Worm (Caenorhabditis elegans) whole organism, L3 larva: ENCODE measurements around the gene C47D12.4.

Experiments used
- ama-1 ChIP-seq: fragments of 150-350 bp; optimal IDR thresholded peaks from 2 replicates; lab custom pipeline; 2018
- ceh-82 ChIP-seq: fragments of 150-350 bp; optimal IDR thresholded peaks from 2 replicates; lab custom pipeline; 2014; ENCODE audit warnings: missing biosample characterization, missing genetic modification characterization
- ceh-9 ChIP-seq: sonication (generic microtip); optimal IDR thresholded peaks from 2 replicates; lab custom pipeline; 2018; ENCODE audit warnings: missing biosample characterization, missing genetic modification characterization
- egl-5 ChIP-seq: fragments of 150-350 bp; optimal IDR thresholded peaks from 2 replicates; lab custom pipeline; 2017; ENCODE audit warnings: missing biosample characterization, missing genetic modification reagents, missing genetic modification characterization, inconsistent platforms
- elt-2 ChIP-seq: sonication (generic microtip); optimal IDR thresholded peaks from 2 replicates; lab custom pipeline; 2016; ENCODE audit warnings: missing genetic modification reagents, mild to moderate bottlenecking, missing genetic modification characterization, missing compliant biosample characterization
- jun-1 ChIP-seq: fragments of 150-350 bp; optimal IDR thresholded peaks from 2 replicates; lab custom pipeline; 2014; ENCODE audit warnings: missing biosample characterization, missing genetic modification reagents, missing genetic modification characterization
- lin-39 ChIP-seq: fragments of 150-350 bp; optimal IDR thresholded peaks from 2 replicates; lab custom pipeline; 2018; ENCODE audit warnings: missing biosample characterization, missing genetic modification reagents, missing genetic modification characterization
- nhr-12 ChIP-seq: fragments of 150-350 bp; optimal IDR thresholded peaks from 2 replicates; lab custom pipeline; 2014; ENCODE audit warnings: missing biosample characterization, missing genetic modification characterization
- nhr-23 ChIP-seq: fragments of 150-350 bp; optimal IDR thresholded peaks from 2 replicates; lab custom pipeline; 2014; ENCODE audit warnings: missing biosample characterization, missing genetic modification reagents, missing genetic modification characterization
- nhr-25 ChIP-seq: sonication (generic microtip); optimal IDR thresholded peaks from 2 replicates; lab custom pipeline; 2017; ENCODE audit warnings: missing biosample characterization, missing genetic modification characterization
- sea-2 ChIP-seq: fragments of 150-350 bp; sonication (generic microtip); optimal IDR thresholded peaks from 4 replicates; lab custom pipeline; 2014; ENCODE audit warnings: missing biosample characterization, missing genetic modification reagents, missing genetic modification characterization
- skn-1 ChIP-seq: fragments of 150-350 bp; optimal IDR thresholded peaks from 2 replicates; lab custom pipeline; 2014; ENCODE audit warnings: missing biosample characterization, missing genetic modification characterization
- tbx-2 ChIP-seq: sonication (generic microtip); optimal IDR thresholded peaks from 2 replicates; lab custom pipeline; 2016; ENCODE audit warnings: mild to moderate bottlenecking, missing genetic modification characterization, missing compliant biosample characterization

- TF ChIP-seq nhr-12 (tag; lab: Kevin White, UChicago) (no peak), lin-39 (tag; lab: Kevin White, UChicago) (no peak), nhr-25 (tag; lab: Kevin White, UChicago) (no peak), ama-1 (lab: Kevin White, UChicago) (no peak), ceh-9 (no peak), elt-2 (tag; lab: Kevin White, UChicago) (no peak), skn-1 (tag; lab: Kevin White, UChicago) (no peak), sea-2 (GFP tag; lab: Kevin White, UChicago) (no peak), ceh-82 (tag; lab: Kevin White, UChicago) (no peak), egl-5 (tag; lab: Kevin White, UChicago) (no peak), jun-1 (tag; lab: Kevin White, UChicago) (no peak), nhr-23 (tag; lab: Kevin White, UChicago) (no peak), tbx-2 (tag; lab: Kevin White, UChicago) (no peak)
Measured at ce11 chrII:11721604-11722003, 40.0 kb downstream of the C47D12.4 start.
